Worm (Caenorhabditis elegans) whole organism, young adult: ENCODE data around the gene ndua-1.

Source experiments
- B0019.2 ChIP-seq: fragments of 200-800 bp; sonication (Bioruptor generic); conservative IDR thresholded peaks from 2 replicates; pipeline ENCODE4 v1.3.6; 2022; ENCODE audit warnings: missing genetic modification reagents, missing genetic modification characterization, missing compliant biosample characterization
- B0336.3 ChIP-seq: fragments of 200-800 bp; sonication (Bioruptor generic); IDR thresholded peaks from 2 replicates; pipeline ENCODE4 v1.3.6; 2022; ENCODE audit warnings: missing genetic modification characterization, missing compliant biosample characterization
- D2030.7 ChIP-seq: fragments of 200-800 bp; sonication (Bioruptor generic); IDR thresholded peaks from 2 replicates; pipeline ENCODE4 v1.3.6; 2022; ENCODE audit warnings: missing genetic modification reagents, missing genetic modification characterization, missing compliant biosample characterization
- F10E7.11 ChIP-seq: sonication (generic microtip); optimal IDR thresholded peaks from 2 replicates; lab custom pipeline; 2017; ENCODE audit warnings: mild to moderate bottlenecking, missing genetic modification characterization, moderate library complexity, missing compliant biosample characterization
- F37B4.10 ChIP-seq: fragments of 200-800 bp; sonication (Bioruptor generic); IDR thresholded peaks from 2 replicates; pipeline ENCODE4 v1.3.6; 2022; ENCODE audit warnings: missing genetic modification characterization, missing compliant biosample characterization
- F49E8.2 ChIP-seq: sonication (generic microtip); optimal IDR thresholded peaks from 3 replicates; lab custom pipeline; 2017; ENCODE audit warnings: missing genetic modification characterization, mild to moderate bottlenecking, missing compliant biosample characterization, antibody characterized with exemption, moderate library complexity; ENCODE audit not compliant: insufficient read depth
- T07F8.4 ChIP-seq: sonication (generic microtip); optimal IDR thresholded peaks from 2 replicates; lab custom pipeline; 2016; ENCODE audit warnings: mild to moderate bottlenecking, missing genetic modification characterization, moderate library complexity, missing compliant biosample characterization
- Y53F4B.3 ChIP-seq: fragments of 200-800 bp; sonication (Bioruptor generic); IDR thresholded peaks from 2 replicates; pipeline ENCODE4 v1.3.6; 2022; ENCODE audit warnings: missing genetic modification reagents, missing genetic modification characterization, missing compliant biosample characterization
- Y56A3A.18 ChIP-seq: fragments of 200-800 bp; sonication (Bioruptor generic); IDR thresholded peaks from 2 replicates; pipeline ENCODE4 v1.3.6; 2022; ENCODE audit warnings: missing genetic modification reagents, missing genetic modification characterization, missing compliant biosample characterization
- Y95B8A.8 ChIP-seq: fragments of 200-800 bp; sonication (Bioruptor generic); IDR thresholded peaks from 2 replicates; pipeline ENCODE4 v1.3.6; 2022; ENCODE audit warnings: missing genetic modification reagents, missing genetic modification characterization, missing compliant biosample characterization
- ZK185.1 ChIP-seq: sonication (generic microtip); optimal IDR thresholded peaks from 2 replicates; lab custom pipeline; 2016; ENCODE audit warnings: mild to moderate bottlenecking, missing genetic modification characterization, missing compliant biosample characterization; ENCODE audit not compliant: poor library complexity, severe bottlenecking
- athp-1 ChIP-seq: sonication (generic microtip); optimal IDR thresholded peaks from 2 replicates; lab custom pipeline; 2017; ENCODE audit warnings: mild to moderate bottlenecking, missing genetic modification characterization, missing compliant biosample characterization
- attf-5 ChIP-seq: fragments of 200-800 bp; sonication (Bioruptor generic); optimal IDR thresholded peaks from 2 replicates; lab custom pipeline; 2018; ENCODE audit warnings: mild to moderate bottlenecking, missing genetic modification characterization, missing compliant biosample characterization
- bed-2 ChIP-seq: fragments of 200-800 bp; sonication (Bioruptor generic); IDR thresholded peaks from 2 replicates; pipeline ENCODE4 v1.3.6; 2022; ENCODE audit warnings: missing genetic modification reagents, missing genetic modification characterization, missing compliant biosample characterization
- ccch-3 ChIP-seq: fragments of 200-800 bp; sonication (Bioruptor generic); optimal IDR thresholded peaks from 2 replicates; lab custom pipeline; 2018; ENCODE audit warnings: mild to moderate bottlenecking, missing genetic modification characterization, missing compliant biosample characterization
- ceh-100 ChIP-seq: fragments of 200-800 bp; sonication (Bioruptor generic); IDR thresholded peaks from 2 replicates; pipeline ENCODE4 v1.3.6; 2022; ENCODE audit warnings: missing genetic modification reagents, missing genetic modification characterization, missing compliant biosample characterization
- ceh-27 ChIP-seq: fragments of 200-800 bp; sonication (Bioruptor generic); optimal IDR thresholded peaks from 2 replicates; lab custom pipeline; 2018; ENCODE audit warnings: mild to moderate bottlenecking, missing genetic modification characterization, moderate library complexity, missing compliant biosample characterization
- die-1 ChIP-seq: sonication (generic microtip); optimal IDR thresholded peaks from 2 replicates; lab custom pipeline; 2016; ENCODE audit warnings: missing genotype, mild to moderate bottlenecking, missing genetic modification characterization, missing compliant biosample characterization
- dpff-1 ChIP-seq: sonication (generic microtip); optimal IDR thresholded peaks from 2 replicates; lab custom pipeline; 2017; ENCODE audit warnings: mild to moderate bottlenecking, missing genetic modification characterization, missing compliant biosample characterization
- egrh-3 ChIP-seq: fragments of 200-800 bp; sonication (Bioruptor generic); IDR thresholded peaks from 2 replicates; pipeline ENCODE4 v1.3.6; 2022; ENCODE audit warnings: missing genetic modification reagents, missing genetic modification characterization, missing compliant biosample characterization
- ets-4 ChIP-seq: fragments of 200-800 bp; sonication (Bioruptor generic); optimal IDR thresholded peaks from 2 replicates; lab custom pipeline; 2018; ENCODE audit warnings: mild to moderate bottlenecking, missing genetic modification characterization, missing compliant biosample characterization
- hmg-1.2 ChIP-seq: fragments of 200-800 bp; sonication (Bioruptor generic); IDR thresholded peaks from 2 replicates; pipeline ENCODE4 v1.3.6; 2022; ENCODE audit warnings: missing genetic modification reagents, missing genetic modification characterization, missing compliant biosample characterization
- hrde-1 ChIP-seq: sonication (generic microtip); optimal IDR thresholded peaks from 2 replicates; lab custom pipeline; 2016; ENCODE audit warnings: missing genetic modification characterization, mild to moderate bottlenecking, missing compliant biosample characterization, moderate library complexity, missing genotype, missing genetic modification reagents, borderline replicate concordance
- hsf-1 ChIP-seq: fragments of 200-800 bp; sonication (Bioruptor generic); IDR thresholded peaks from 2 replicates; pipeline ENCODE4 v1.3.6; 2022; ENCODE audit warnings: missing genetic modification reagents, missing genetic modification characterization, missing compliant biosample characterization
- let-607 ChIP-seq, 2 experiments: fragments of 200-800 bp in 1 of 2; sonication (Bioruptor generic) in 1 of 2; sonication (generic microtip) in 1 of 2; optimal IDR thresholded peaks; 2 replicates each; lab custom pipeline; 2016 to 2018; ENCODE audit warnings: mild to moderate bottlenecking in 2 of 2, missing compliant biosample characterization in 2 of 2, missing genetic modification characterization in 2 of 2, moderate library complexity in 2 of 2, missing genotype in 1 of 2
- madf-6 ChIP-seq: fragments of 200-800 bp; sonication (Bioruptor generic); IDR thresholded peaks from 2 replicates; pipeline ENCODE4 v1.3.6; 2022; ENCODE audit warnings: missing genetic modification reagents, missing genetic modification characterization, missing compliant biosample characterization
- mcd-1 ChIP-seq: fragments of 200-800 bp; sonication (Bioruptor generic); IDR thresholded peaks from 2 replicates; pipeline ENCODE4 v1.3.6; 2022; ENCODE audit warnings: missing genetic modification reagents, missing genetic modification characterization, missing compliant biosample characterization
- nhr-120 ChIP-seq: fragments of 200-800 bp; sonication (Bioruptor generic); IDR thresholded peaks from 2 replicates; pipeline ENCODE4 v1.3.6; 2022; ENCODE audit warnings: missing genetic modification characterization, missing compliant biosample characterization
- nhr-80 ChIP-seq: sonication (generic microtip); optimal IDR thresholded peaks from 2 replicates; lab custom pipeline; 2016; ENCODE audit warnings: missing genetic modification characterization, missing compliant biosample characterization
- nhr-90 ChIP-seq: sonication (generic microtip); optimal IDR thresholded peaks from 2 replicates; lab custom pipeline; 2016; ENCODE audit warnings: missing genotype, mild to moderate bottlenecking, missing genetic modification characterization, missing compliant biosample characterization
- pbrm-1 ChIP-seq: fragments of 200-800 bp; sonication (Bioruptor generic); IDR thresholded peaks from 2 replicates; pipeline ENCODE4 v1.3.6; 2022; ENCODE audit warnings: missing genetic modification reagents, missing genetic modification characterization, missing compliant biosample characterization
- pha-4 ChIP-seq: fragments of 150-350 bp; sonication (generic microtip); optimal IDR thresholded peaks from 2 replicates; lab custom pipeline; 2014; ENCODE audit warnings: missing biosample characterization, missing genetic modification reagents, missing genetic modification characterization
- rcor-1 ChIP-seq: fragments of 200-800 bp; sonication (Bioruptor generic); IDR thresholded peaks from 2 replicates; pipeline ENCODE4 v1.3.6; 2022; ENCODE audit warnings: missing genetic modification reagents, missing genetic modification characterization, missing compliant biosample characterization
- sea-2 ChIP-seq: fragments of 200-800 bp; sonication (Bioruptor generic); IDR thresholded peaks from 2 replicates; pipeline ENCODE4 v1.3.6; 2022; ENCODE audit warnings: missing genetic modification characterization, missing compliant biosample characterization
- snpc-1.3 ChIP-seq: sonication (generic microtip); optimal IDR thresholded peaks from 2 replicates; lab custom pipeline; 2017; ENCODE audit warnings: missing genetic modification characterization, mild to moderate bottlenecking, missing compliant biosample characterization, antibody characterized with exemption, moderate library complexity, missing genotype, missing genetic modification reagents; ENCODE audit not compliant: insufficient read depth
- snpc-3.4 ChIP-seq: sonication (generic microtip); optimal IDR thresholded peaks from 2 replicates; lab custom pipeline; 2017; ENCODE audit warnings: missing genetic modification characterization, mild to moderate bottlenecking, missing compliant biosample characterization, antibody characterized with exemption, moderate library complexity, missing genotype, missing genetic modification reagents
- snpc-4 ChIP-seq, 5 experiments: fragments of 150-350 bp in 1 of 5; sonication (generic microtip) in 4 of 5; optimal IDR thresholded peaks; 2 replicates each; lab custom pipeline; 2014 to 2018; ENCODE audit warnings: missing genetic modification characterization in 5 of 5, missing biosample characterization in 3 of 5, antibody characterized with exemption in 2 of 5, mild to moderate bottlenecking in 2 of 5, missing compliant biosample characterization in 2 of 5, missing genotype in 2 of 5, moderate library complexity in 2 of 5, missing genetic modification reagents in 1 of 5
- unc-62 ChIP-seq: fragments of 150-350 bp; optimal IDR thresholded peaks from 2 replicates; lab custom pipeline; 2014; ENCODE audit warnings: missing biosample characterization, missing genetic modification reagents, missing genetic modification characterization
- ztf-22 ChIP-seq: fragments of 200-800 bp; sonication (Bioruptor generic); optimal IDR thresholded peaks from 2 replicates; lab custom pipeline; 2018; ENCODE audit warnings: mild to moderate bottlenecking, missing genetic modification characterization, moderate library complexity, missing compliant biosample characterization
- ztf-25 ChIP-seq: fragments of 200-800 bp; sonication (Bioruptor generic); IDR thresholded peaks from 2 replicates; pipeline ENCODE4 v1.3.6; 2022; ENCODE audit warnings: missing genetic modification reagents, missing genetic modification characterization, missing compliant biosample characterization

The ndua-1 gene

ce11 chrV:20838565-20838964 lies 13.1 kb downstream of the ndua-1 start, which contains the start of gene exos-7:
exos-7 (plus strand) TSS chrV:20838865.
- TF ChIP-seq Y53F4B.3 = no peak
- TF ChIP-seq unc-62 (GFP tag; lab: Kevin White, UChicago) = no peak
- TF ChIP-seq rcor-1 (GFP tag; lab: Robert Waterston, UW) = no peak
- TF ChIP-seq hsf-1 = no peak
- no peak for TF ChIP-seq snpc-4 (GFP tag; optimal IDR thresholded peaks at IDR 0.05; lab: Kevin White, UChicago)
- TF ChIP-seq snpc-4 (tag; optimal IDR thresholded peaks at IDR 0.05; lab: Kevin White, UChicago) = no peak

- TF ChIP-seq D2030.7 (GFP tag; lab: Robert Waterston, UW) = 0 out of 2 replicates have a peak, but pooled peaks have one; percentile 15
- peak; percentile 31; the same call in 1 of the 2 replicates for TF ChIP-seq madf-6
- no peak for TF ChIP-seq ztf-22 (GFP tag; lab: Kevin White, UChicago)
- TF ChIP-seq die-1 (tag; lab: Kevin White, UChicago) = no peak
- no peak for TF ChIP-seq hrde-1 (tag; lab: Kevin White, UChicago)
- peak; percentile 20; the same call in 1 of the 2 replicates for TF ChIP-seq sea-2 (GFP tag; lab: Robert Waterston, UW)
- TF ChIP-seq hmg-1.2 (GFP tag; lab: Robert Waterston, UW) = peak; percentile 90
- no peak for TF ChIP-seq nhr-80 (tag; lab: Kevin White, UChicago)
- TF ChIP-seq mcd-1 (GFP tag; lab: Robert Waterston, UW) = peak; percentile 51
- TF ChIP-seq dpff-1 = peak; percentile 20
- peak; percentile 23 for TF ChIP-seq snpc-3.4 (tag; lab: Kevin White, UChicago)
- TF ChIP-seq ztf-25 = 0 out of 2 replicates have a peak, but pooled peaks have one; percentile 19
Observed at ce11 chrV:20837765-20838164, 13.9 kb downstream of the ndua-1 start, which contains the start of gene mrps-12. mrps-12 (plus strand) TSS chrV:20838080.

ce11 chrV:20832554-20832963 lies 19.1 kb downstream of the ndua-1 start:
- no peak for TF ChIP-seq Y95B8A.8 (GFP tag; lab: Robert Waterston, UW)
- TF ChIP-seq mcd-1 (GFP tag; lab: Robert Waterston, UW) = peak; percentile 51; the same call in 1 of the 2 replicates
- peak; percentile 84 for TF ChIP-seq ceh-100

ce11 chrV:20831867-20832266 lies 19.8 kb downstream of the ndua-1 start:
- TF ChIP-seq F49E8.2 = no peak
- no peak for TF ChIP-seq ceh-100
- no peak for TF ChIP-seq F37B4.10 (GFP tag; lab: Robert Waterston, UW)
- peak; percentile 84 for TF ChIP-seq hmg-1.2 (GFP tag; lab: Robert Waterston, UW)
- TF ChIP-seq unc-62 (GFP tag; lab: Kevin White, UChicago) = no peak
- TF ChIP-seq ccch-3 (GFP tag; lab: Kevin White, UChicago) = no peak
- no peak for TF ChIP-seq B0019.2 (GFP tag; lab: Robert Waterston, UW)
- no peak for TF ChIP-seq snpc-4 (GFP tag; optimal IDR thresholded peaks at IDR 0.05; lab: Kevin White, UChicago)
- TF ChIP-seq snpc-4 (tag; optimal IDR thresholded peaks at IDR 0.05; lab: Kevin White, UChicago) = peak in 1 of 4 experiments; percentile 13
- no peak for TF ChIP-seq let-607 (tag; optimal IDR thresholded peaks at IDR 0.05; lab: Kevin White, UChicago)
- no peak for TF ChIP-seq egrh-3
- TF ChIP-seq ZK185.1 (tag; lab: Kevin White, UChicago) = peak; percentile 17
- peak; percentile 7 for TF ChIP-seq ets-4 (GFP tag; lab: Kevin White, UChicago)
- TF ChIP-seq ceh-27 (GFP tag; lab: Kevin White, UChicago) = no peak
- TF ChIP-seq snpc-3.4 (tag; lab: Kevin White, UChicago) = no peak
- no peak for TF ChIP-seq nhr-90 (tag; lab: Kevin White, UChicago)
- no peak for TF ChIP-seq hrde-1 (tag; lab: Kevin White, UChicago)
- TF ChIP-seq bed-2 (GFP tag; lab: Robert Waterston, UW) = no peak
- peak; percentile 57 for TF ChIP-seq attf-5
- TF ChIP-seq Y56A3A.18 (GFP tag; lab: Robert Waterston, UW) = no peak
- TF ChIP-seq B0336.3 (GFP tag; lab: Robert Waterston, UW) = no peak
- no peak for TF ChIP-seq madf-6
- no peak for TF ChIP-seq sea-2 (GFP tag; lab: Robert Waterston, UW)
- peak; percentile 2 for TF ChIP-seq pha-4 (tag; lab: Kevin White, UChicago)
- TF ChIP-seq pbrm-1 (GFP tag; lab: Robert Waterston, UW) = no peak
- TF ChIP-seq snpc-1.3 (tag; lab: Kevin White, UChicago) = no peak
- no peak for TF ChIP-seq athp-1
- no peak for TF ChIP-seq F10E7.11 (tag; lab: Kevin White, UChicago)
- TF ChIP-seq T07F8.4 (tag; lab: Kevin White, UChicago) = no peak
- no peak for TF ChIP-seq nhr-120 (GFP tag; lab: Robert Waterston, UW)
